Worm (Caenorhabditis elegans) whole organism, young adult: ENCODE data around the gene ctg-2.

ENCODE experiments used
- B0261.1 ChIP-seq: sonication (generic microtip); optimal IDR thresholded peaks from 2 replicates; lab custom pipeline; 2016; ENCODE audit warnings: mild to moderate bottlenecking, missing genetic modification characterization, moderate library complexity, missing compliant biosample characterization
- F10E7.11 ChIP-seq: sonication (generic microtip); optimal IDR thresholded peaks from 2 replicates; lab custom pipeline; 2017; ENCODE audit warnings: mild to moderate bottlenecking, missing genetic modification characterization, moderate library complexity, missing compliant biosample characterization
- F33H1.4 ChIP-seq: fragments of 200-800 bp; sonication (Bioruptor generic); IDR thresholded peaks from 2 replicates; pipeline ENCODE4 v1.3.6; 2022; ENCODE audit warnings: missing genetic modification reagents, missing genetic modification characterization, missing compliant biosample characterization
- F37B4.10 ChIP-seq: fragments of 200-800 bp; sonication (Bioruptor generic); IDR thresholded peaks from 2 replicates; pipeline ENCODE4 v1.3.6; 2022; ENCODE audit warnings: missing genetic modification characterization, missing compliant biosample characterization
- F55B11.4 ChIP-seq: sonication (generic microtip); optimal IDR thresholded peaks from 2 replicates; lab custom pipeline; 2016; ENCODE audit warnings: missing compliant biosample characterization, missing genetic modification characterization, borderline replicate concordance; ENCODE audit not compliant: insufficient read depth
- F57C9.4 ChIP-seq: sonication (generic microtip); optimal IDR thresholded peaks from 2 replicates; lab custom pipeline; 2017; ENCODE audit warnings: mild to moderate bottlenecking, missing genetic modification characterization, missing compliant biosample characterization
- T07F8.4 ChIP-seq: sonication (generic microtip); optimal IDR thresholded peaks from 2 replicates; lab custom pipeline; 2016; ENCODE audit warnings: mild to moderate bottlenecking, missing genetic modification characterization, moderate library complexity, missing compliant biosample characterization
- Y53F4B.3 ChIP-seq: fragments of 200-800 bp; sonication (Bioruptor generic); IDR thresholded peaks from 2 replicates; pipeline ENCODE4 v1.3.6; 2022; ENCODE audit warnings: missing genetic modification reagents, missing genetic modification characterization, missing compliant biosample characterization
- ama-1 ChIP-seq, 3 experiments: fragments of 150-350 bp in 1 of 3; sonication (generic microtip) in 2 of 3; optimal IDR thresholded peaks; 2 replicates each; lab custom pipeline; 2014 to 2018; ENCODE audit warnings: missing biosample characterization in 2 of 3, missing genetic modification characterization in 2 of 3, missing genetic modification reagents in 2 of 3
- aptf-3 ChIP-seq: fragments of 200-800 bp; sonication (Bioruptor generic); IDR thresholded peaks from 2 replicates; pipeline ENCODE4 v1.3.6; 2022; ENCODE audit warnings: missing genetic modification characterization, missing compliant biosample characterization
- atf-7 ChIP-seq: sonication (generic microtip); optimal IDR thresholded peaks from 2 replicates; lab custom pipeline; 2017; ENCODE audit warnings: mild to moderate bottlenecking, missing genetic modification characterization, missing compliant biosample characterization
- athp-1 ChIP-seq: sonication (generic microtip); optimal IDR thresholded peaks from 2 replicates; lab custom pipeline; 2017; ENCODE audit warnings: mild to moderate bottlenecking, missing genetic modification characterization, missing compliant biosample characterization
- bed-2 ChIP-seq: fragments of 200-800 bp; sonication (Bioruptor generic); IDR thresholded peaks from 2 replicates; pipeline ENCODE4 v1.3.6; 2022; ENCODE audit warnings: missing genetic modification reagents, missing genetic modification characterization, missing compliant biosample characterization
- cebp-1 ChIP-seq, 2 experiments: fragments of 200-800 bp in 1 of 2; sonication (Bioruptor generic) in 1 of 2; sonication (generic microtip) in 1 of 2; IDR thresholded peaks in 1 of 2; optimal IDR thresholded peaks in 1 of 2; 2 replicates each; pipeline versions ENCODE4 v1.3.6 to Lab custom; 2017 to 2022; ENCODE audit warnings: missing compliant biosample characterization in 2 of 2, missing genetic modification characterization in 2 of 2, mild to moderate bottlenecking in 1 of 2, missing genetic modification reagents in 1 of 2, moderate library complexity in 1 of 2
- cebp-2 ChIP-seq: fragments of 200-800 bp; sonication (Bioruptor generic); IDR thresholded peaks from 2 replicates; pipeline ENCODE4 v1.3.6; 2022; ENCODE audit warnings: missing genetic modification characterization, missing compliant biosample characterization
- ceh-79 ChIP-seq: sonication (generic microtip); optimal IDR thresholded peaks from 2 replicates; lab custom pipeline; 2017; ENCODE audit warnings: mild to moderate bottlenecking, missing genetic modification characterization, missing compliant biosample characterization
- dox-1 ChIP-seq: fragments of 200-800 bp; sonication (Bioruptor generic); IDR thresholded peaks from 2 replicates; pipeline ENCODE4 v1.3.6; 2022; ENCODE audit warnings: missing genetic modification reagents, missing genetic modification characterization, missing compliant biosample characterization
- efl-1 ChIP-seq: fragments of 150-350 bp; optimal IDR thresholded peaks from 2 replicates; lab custom pipeline; 2014; ENCODE audit warnings: missing biosample characterization, missing genetic modification reagents, missing genetic modification characterization
- egl-18 ChIP-seq: fragments of 200-800 bp; sonication (Bioruptor generic); IDR thresholded peaks from 2 replicates; pipeline ENCODE4 v1.3.6; 2022; ENCODE audit warnings: missing genetic modification reagents, missing genetic modification characterization, missing compliant biosample characterization
- hlh-12 ChIP-seq: sonication (generic microtip); optimal IDR thresholded peaks from 2 replicates; lab custom pipeline; 2016; ENCODE audit warnings: missing genetic modification characterization, missing compliant biosample characterization
- hlh-26 ChIP-seq: fragments of 200-800 bp; sonication (Bioruptor generic); conservative IDR thresholded peaks from 2 replicates; pipeline ENCODE4 v1.3.6; 2022; ENCODE audit warnings: missing genetic modification reagents, missing genetic modification characterization, missing compliant biosample characterization
- hrde-1 ChIP-seq: sonication (generic microtip); optimal IDR thresholded peaks from 2 replicates; lab custom pipeline; 2016; ENCODE audit warnings: missing genetic modification characterization, mild to moderate bottlenecking, missing compliant biosample characterization, moderate library complexity, missing genotype, missing genetic modification reagents, borderline replicate concordance
- lag-1 ChIP-seq: fragments of 200-800 bp; sonication (Bioruptor generic); IDR thresholded peaks from 2 replicates; pipeline ENCODE4 v1.3.6; 2022; ENCODE audit warnings: missing genetic modification reagents, missing genetic modification characterization, missing compliant biosample characterization
- madf-3 ChIP-seq: fragments of 200-800 bp; sonication (Bioruptor generic); IDR thresholded peaks from 2 replicates; pipeline ENCODE4 v1.3.6; 2022; ENCODE audit warnings: missing genetic modification reagents, missing genetic modification characterization, missing compliant biosample characterization
- mxl-1 ChIP-seq: sonication (generic microtip); optimal IDR thresholded peaks from 2 replicates; lab custom pipeline; 2016; ENCODE audit warnings: missing genetic modification characterization, missing compliant biosample characterization
- nfya-2 ChIP-seq: fragments of 200-800 bp; sonication (Bioruptor generic); IDR thresholded peaks from 2 replicates; pipeline ENCODE4 v1.3.6; 2022; ENCODE audit warnings: missing genetic modification reagents, missing genetic modification characterization, missing compliant biosample characterization
- nhr-80 ChIP-seq: sonication (generic microtip); optimal IDR thresholded peaks from 2 replicates; lab custom pipeline; 2016; ENCODE audit warnings: missing genetic modification characterization, missing compliant biosample characterization
- pha-4 ChIP-seq: fragments of 150-350 bp; sonication (generic microtip); optimal IDR thresholded peaks from 2 replicates; lab custom pipeline; 2014; ENCODE audit warnings: missing biosample characterization, missing genetic modification reagents, missing genetic modification characterization
- rcor-1 ChIP-seq: fragments of 200-800 bp; sonication (Bioruptor generic); IDR thresholded peaks from 2 replicates; pipeline ENCODE4 v1.3.6; 2022; ENCODE audit warnings: missing genetic modification reagents, missing genetic modification characterization, missing compliant biosample characterization
- rec-8 ChIP-seq, 2 experiments: sonication (generic microtip); optimal IDR thresholded peaks; 2 replicates each; lab custom pipeline; 2016; ENCODE audit warnings: mild to moderate bottlenecking in 2 of 2, missing genetic modification characterization in 2 of 2, missing genetic modification reagents in 2 of 2, missing genotype in 2 of 2, missing biosample characterization in 1 of 2, missing compliant biosample characterization in 1 of 2, moderate library complexity in 1 of 2
- sea-2 ChIP-seq: fragments of 200-800 bp; sonication (Bioruptor generic); IDR thresholded peaks from 2 replicates; pipeline ENCODE4 v1.3.6; 2022; ENCODE audit warnings: missing genetic modification characterization, missing compliant biosample characterization
- sptf-2 ChIP-seq: fragments of 200-800 bp; sonication (Bioruptor generic); optimal IDR thresholded peaks from 2 replicates; lab custom pipeline; 2018; ENCODE audit warnings: mild to moderate bottlenecking, missing genetic modification characterization, missing compliant biosample characterization
- tbp1 ChIP-seq: fragments of 200-800 bp; sonication (Bioruptor generic); optimal IDR thresholded peaks from 2 replicates; lab custom pipeline; 2018; ENCODE audit warnings: mild to moderate bottlenecking, missing genetic modification characterization, missing compliant biosample characterization
- zim-3 ChIP-seq: sonication (generic microtip); optimal IDR thresholded peaks from 2 replicates; lab custom pipeline; 2017; ENCODE audit warnings: mild to moderate bottlenecking, missing genetic modification characterization, moderate library complexity, missing compliant biosample characterization
- ztf-26 ChIP-seq: sonication (generic microtip); optimal IDR thresholded peaks from 2 replicates; lab custom pipeline; 2017; ENCODE audit warnings: missing genetic modification characterization, missing compliant biosample characterization
- ztf-28 ChIP-seq: fragments of 200-800 bp; sonication (Bioruptor generic); IDR thresholded peaks from 2 replicates; pipeline ENCODE4 v1.3.6; 2022; ENCODE audit warnings: missing genetic modification reagents, missing genetic modification characterization, missing compliant biosample characterization

The ctg-2 gene

ce11 chrII:8496184-8496583 is 18.7 kb upstream of the ctg-2 start:
- TF ChIP-seq tbp1 (GFP tag; lab: Kevin White, UChicago) = no peak
- TF ChIP-seq rcor-1 (GFP tag; lab: Robert Waterston, UW) = no peak

DNA sequence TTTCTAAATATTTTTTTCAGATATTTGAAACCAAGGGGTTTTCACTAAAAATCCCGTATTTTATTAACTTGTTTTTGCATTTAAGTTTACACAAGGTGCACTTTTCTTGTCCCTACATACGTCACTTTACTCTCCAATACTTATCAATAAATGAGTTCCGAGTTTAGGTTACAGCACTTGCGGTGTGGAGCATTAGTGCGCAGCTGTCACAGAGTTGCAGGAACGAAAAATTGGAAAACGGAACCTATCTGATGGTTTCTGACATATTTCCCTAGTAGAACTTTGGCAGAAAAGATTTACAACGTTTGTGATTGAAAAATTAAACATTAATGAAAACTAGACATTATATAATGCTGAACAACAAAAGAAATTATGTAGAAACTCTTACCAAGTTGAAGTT is 16.7 kb upstream of the ctg-2 start:
- TF ChIP-seq B0261.1 (tag; lab: Kevin White, UChicago) (no peak), egl-18 (GFP tag; lab: Robert Waterston, UW) (no peak), hrde-1 (no peak), cebp-2 (no peak), ceh-79 (tag; lab: Kevin White, UChicago) (no peak), hlh-12 (tag; lab: Kevin White, UChicago) (no peak), sptf-2 (GFP tag; lab: Kevin White, UChicago) (no peak), zim-3 (tag; lab: Kevin White, UChicago) (no peak), hlh-26 (no peak), madf-3 (GFP tag; lab: Robert Waterston, UW) (no peak), rec-8 (tag; optimal IDR thresholded peaks at IDR 0.05; lab: Kevin White, UChicago) (no peak), F57C9.4 (tag; lab: Kevin White, UChicago) (no peak), ztf-28 (GFP tag; lab: Robert Waterston, UW) (no peak), mxl-1 (tag; lab: Kevin White, UChicago) (no peak), Y53F4B.3 (no peak), ztf-26 (no peak)

DNA sequence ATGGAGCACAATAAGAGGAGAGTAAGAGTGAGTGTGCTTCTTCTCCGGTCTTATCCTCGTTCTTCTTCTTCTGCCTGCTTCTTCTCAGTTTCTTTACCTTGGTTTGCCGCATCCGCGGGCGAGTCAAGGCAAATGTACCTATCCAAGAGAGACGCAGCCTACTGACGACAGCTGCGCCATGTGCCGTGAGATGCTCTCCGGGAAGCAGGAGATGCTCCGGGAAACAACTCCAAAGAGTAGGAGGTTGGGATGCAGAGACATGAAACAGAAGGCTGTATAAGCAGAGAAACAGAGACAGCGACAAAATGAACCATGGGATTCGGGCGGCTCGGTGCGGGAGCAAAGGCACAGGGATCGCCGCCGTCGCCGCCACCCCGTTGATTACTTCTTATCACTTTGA is 15.8 kb upstream of the ctg-2 start:
- 0 out of 2 replicates have a peak, but pooled peaks have one; percentile 7 for TF ChIP-seq bed-2 (GFP tag; lab: Robert Waterston, UW)
- no peak for TF ChIP-seq lag-1 (GFP tag; lab: Robert Waterston, UW)
- no peak for TF ChIP-seq cebp-1 (GFP tag; IDR thresholded peaks at IDR 0.05; lab: Robert Waterston, UW)
- TF ChIP-seq cebp-1 (tag; optimal IDR thresholded peaks at IDR 0.05; lab: Kevin White, UChicago) = peak; percentile 11

ce11 chrII:8504074-8504724 is 10.7 kb upstream of the ctg-2 start:
- TF ChIP-seq sea-2 = no peak
- TF ChIP-seq F33H1.4 (GFP tag; lab: Robert Waterston, UW) = no peak
- no peak for TF ChIP-seq Y53F4B.3
- no peak for TF ChIP-seq nhr-80 (tag; lab: Kevin White, UChicago)
- no peak for TF ChIP-seq F10E7.11 (tag; lab: Kevin White, UChicago)
- TF ChIP-seq dox-1 (GFP tag; lab: Robert Waterston, UW) = no peak
- TF ChIP-seq efl-1 (GFP tag; lab: Kevin White, UChicago) = no peak
- no peak for TF ChIP-seq F55B11.4
- no peak for TF ChIP-seq atf-7 (tag; lab: Kevin White, UChicago)
- TF ChIP-seq athp-1 (tag; lab: Kevin White, UChicago) = no peak

- TF ChIP-seq nhr-80 (tag; lab: Kevin White, UChicago) = peak; percentile 54
- no peak for TF ChIP-seq F55B11.4
Observed at ce11 chrII:8506759-8507158, 8.1 kb upstream of the ctg-2 start.

DNA sequence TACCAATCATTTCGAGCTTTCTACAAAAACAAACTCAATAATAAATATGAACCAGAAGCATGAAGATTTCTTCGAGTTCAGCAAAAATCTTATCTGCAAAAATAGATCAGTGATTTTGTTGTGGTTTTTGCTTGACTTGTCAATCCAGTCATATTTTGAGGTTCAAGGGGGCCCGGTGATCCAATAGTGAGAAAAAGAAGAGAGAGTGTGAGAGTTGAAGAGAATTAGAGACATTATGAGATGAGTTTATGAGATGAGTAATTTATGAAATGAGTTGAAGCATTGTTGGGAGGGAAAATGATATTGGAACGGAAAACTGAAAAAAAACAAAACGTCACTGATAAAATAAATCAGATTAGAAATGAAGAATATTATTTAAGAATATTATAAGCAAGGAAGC is 5.9 kb upstream of the ctg-2 start, which contains the start of gene T13H5.1:
Gene T13H5.1, minus strand, starts transcription at position 101 of the 400 bp plus-strand sequence.
- TF ChIP-seq T07F8.4 (tag; lab: Kevin White, UChicago) (no peak), F55B11.4 (no peak), bed-2 (GFP tag; lab: Robert Waterston, UW) (no peak), F37B4.10 (no peak), ama-1 (optimal IDR thresholded peaks at IDR 0.05; lab: Kevin White, UChicago) (no peak), ama-1 (GFP tag; optimal IDR thresholded peaks at IDR 0.05; lab: Kevin White, UChicago) (no peak), efl-1 (GFP tag; lab: Kevin White, UChicago) (no peak), Y53F4B.3 (no peak), pha-4 (tag; lab: Kevin White, UChicago) (no peak), nfya-2 (no peak), aptf-3 (GFP tag; lab: Robert Waterston, UW) (no peak)
